Fruit fly (Drosophila melanogaster) whole organism, embryonic: ENCODE data around the gene CG5608.

ENCODE experiments used
- CG10209 ChIP-seq: fragments of 200-800 bp; sonication (Bioruptor generic); optimal IDR thresholded peaks from 3 replicates; lab custom pipeline; 2017; ENCODE audit warnings: missing biosample characterization, mild to moderate bottlenecking, missing genetic modification characterization, missing genetic modification reagents
- CG10979 ChIP-seq: fragments of 200-800 bp; sonication (Bioruptor generic); optimal IDR thresholded peaks from 2 replicates; lab custom pipeline; 2018; ENCODE audit warnings: missing biosample characterization, mild to moderate bottlenecking, missing genetic modification characterization, moderate library complexity
- CG12391 ChIP-seq: fragments of 200-800 bp; sonication (Bioruptor generic); optimal IDR thresholded peaks from 3 replicates; lab custom pipeline; 2018; ENCODE audit warnings: missing biosample characterization, mild to moderate bottlenecking, missing genetic modification characterization, moderate library complexity
- CG14860 ChIP-seq: fragments of 200-800 bp; sonication (Bioruptor generic); IDR thresholded peaks from 3 replicates; pipeline ENCODE4 v1.3.6; 2022; ENCODE audit warnings: missing biosample characterization, missing genetic modification characterization; ENCODE audit not compliant: partially characterized antibody
- CG16813 ChIP-seq: fragments of 200-800 bp; sonication (Bioruptor generic); IDR thresholded peaks from 3 replicates; pipeline ENCODE4 v1.3.6; 2022; ENCODE audit warnings: missing biosample characterization, missing genetic modification characterization; ENCODE audit not compliant: partially characterized antibody
- CG30020 ChIP-seq: fragments of 200-800 bp; optimal IDR thresholded peaks from 2 replicates; lab custom pipeline; 2019; ENCODE audit warnings: missing biosample characterization, mild to moderate bottlenecking, missing genetic modification characterization, moderate library complexity
- CG31388 ChIP-seq: fragments of 200-800 bp; sonication (Bioruptor generic); optimal IDR thresholded peaks from 2 replicates; lab custom pipeline; 2016; ENCODE audit warnings: missing biosample characterization, missing genetic modification characterization
- CG34376 ChIP-seq: fragments of 200-800 bp; sonication (Bioruptor generic); optimal IDR thresholded peaks from 2 replicates; lab custom pipeline; 2018; ENCODE audit warnings: missing biosample characterization, mild to moderate bottlenecking, missing genetic modification characterization
- CG42726 ChIP-seq: fragments of 200-800 bp; sonication (Bioruptor generic); IDR thresholded peaks from 2 replicates; pipeline ENCODE4 v1.3.6; 2022; ENCODE audit warnings: missing biosample characterization, missing genetic modification characterization; ENCODE audit not compliant: partially characterized antibody
- CG4617 ChIP-seq: fragments of 200-800 bp; sonication (Bioruptor generic); optimal IDR thresholded peaks from 3 replicates; lab custom pipeline; 2016; ENCODE audit warnings: missing biosample characterization, missing genetic modification characterization, borderline replicate concordance
- CG7963 ChIP-seq: fragments of 200-800 bp; sonication (Bioruptor generic); IDR thresholded peaks from 3 replicates; pipeline ENCODE4 v1.3.6; 2022; ENCODE audit warnings: missing biosample characterization, missing genetic modification characterization; ENCODE audit not compliant: partially characterized antibody
- CG8924 ChIP-seq: fragments of 200-800 bp; optimal IDR thresholded peaks from 3 replicates; lab custom pipeline; 2019; ENCODE audit warnings: missing biosample characterization, mild to moderate bottlenecking, missing genetic modification characterization, moderate library complexity
- Dll ChIP-seq: fragments of 200-800 bp; sonication (Bioruptor generic); IDR thresholded peaks from 4 replicates; pipeline ENCODE4 v1.3.6; 2022; ENCODE audit warnings: missing biosample characterization, missing genetic modification characterization; ENCODE audit not compliant: partially characterized antibody
- Doc3 ChIP-seq: fragments of 200-800 bp; sonication (Bioruptor generic); IDR thresholded peaks from 3 replicates; pipeline ENCODE4 v1.3.6; 2022; ENCODE audit warnings: missing biosample characterization, missing genetic modification characterization; ENCODE audit not compliant: partially characterized antibody
- Dp ChIP-seq: fragments of 200-800 bp; sonication (Bioruptor generic); optimal IDR thresholded peaks from 2 replicates; lab custom pipeline; 2018; ENCODE audit warnings: missing biosample characterization, mild to moderate bottlenecking, missing genetic modification characterization, moderate library complexity
- Gsc ChIP-seq: fragments of 200-800 bp; sonication (Bioruptor generic); IDR thresholded peaks from 2 replicates; pipeline ENCODE4 v1.3.6; 2022; ENCODE audit warnings: missing biosample characterization, missing genetic modification characterization
- HLH4C ChIP-seq: fragments of 200-800 bp; sonication (Bioruptor generic); IDR thresholded peaks from 3 replicates; pipeline ENCODE4 v1.3.6; 2022; ENCODE audit warnings: missing biosample characterization, missing genetic modification characterization; ENCODE audit not compliant: partially characterized antibody
- MBD-R2 ChIP-seq: fragments of 200-800 bp; sonication (Bioruptor generic); IDR thresholded peaks from 2 replicates; pipeline ENCODE4 v1.3.6; 2022; ENCODE audit warnings: missing biosample characterization, missing genetic modification characterization
- Med ChIP-seq: fragments of 200-800 bp; sonication (Bioruptor generic); peaks from one replicate; lab custom pipeline; 2016; ENCODE audit warnings: missing biosample characterization, missing genetic modification characterization, mild to moderate bottlenecking, inconsistent platforms, moderate library complexity
- Opbp ChIP-seq: fragments of 200-800 bp; sonication (Bioruptor generic); IDR thresholded peaks from 3 replicates; pipeline ENCODE4 v1.3.6; 2022; ENCODE audit warnings: missing biosample characterization, missing genetic modification characterization; ENCODE audit not compliant: partially characterized antibody
- Rfx ChIP-seq: fragments of 200-800 bp; sonication (Bioruptor generic); IDR thresholded peaks from 2 replicates; pipeline ENCODE4 v1.3.6; 2022; ENCODE audit warnings: missing biosample characterization, missing genetic modification characterization
- Scr ChIP-seq: fragments of 200-800 bp; sonication (Bioruptor generic); IDR thresholded peaks from 2 replicates; pipeline ENCODE4 v1.3.6; 2022; ENCODE audit warnings: missing biosample characterization, missing genetic modification characterization; ENCODE audit not compliant: partially characterized antibody
- Sry-δ ChIP-seq: fragments of 200-800 bp; sonication (Bioruptor generic); optimal IDR thresholded peaks from 2 replicates; lab custom pipeline; 2016; ENCODE audit warnings: missing biosample characterization, missing genetic modification characterization
- Vsx1 ChIP-seq: fragments of 200-800 bp; sonication (Bioruptor generic); optimal IDR thresholded peaks from 2 replicates; lab custom pipeline; 2017; ENCODE audit warnings: missing biosample characterization, mild to moderate bottlenecking, missing genetic modification characterization, missing genetic modification reagents
- YL-1 ChIP-seq: fragments of 200-800 bp; sonication (Bioruptor generic); optimal IDR thresholded peaks from 3 replicates; lab custom pipeline; 2017; ENCODE audit warnings: missing biosample characterization, mild to moderate bottlenecking, missing genetic modification characterization
- amos ChIP-seq: fragments of 200-800 bp; sonication (Bioruptor generic); IDR thresholded peaks from 2 replicates; pipeline ENCODE4 v1.3.6; 2022; ENCODE audit warnings: missing biosample characterization, missing genetic modification characterization; ENCODE audit not compliant: partially characterized antibody
- ara ChIP-seq: fragments of 200-800 bp; sonication (Bioruptor generic); IDR thresholded peaks from 2 replicates; pipeline ENCODE4 v1.3.6; 2022; ENCODE audit warnings: missing biosample characterization, missing genetic modification characterization
- bbx ChIP-seq: fragments of 200-800 bp; sonication (Bioruptor generic); IDR thresholded peaks from 2 replicates; pipeline ENCODE4 v1.3.6; 2022; ENCODE audit warnings: missing biosample characterization, missing genetic modification characterization; ENCODE audit not compliant: partially characterized antibody
- exex ChIP-seq: fragments of 200-800 bp; sonication (Bioruptor generic); optimal IDR thresholded peaks from 4 replicates; lab custom pipeline; 2018; ENCODE audit warnings: missing biosample characterization, mild to moderate bottlenecking, missing genetic modification characterization, moderate library complexity
- fd102C ChIP-seq: fragments of 200-800 bp; sonication (Bioruptor generic); optimal IDR thresholded peaks from 2 replicates; lab custom pipeline; 2018; ENCODE audit warnings: missing biosample characterization, mild to moderate bottlenecking, missing genetic modification characterization, moderate library complexity
- ftz-f1 ChIP-seq: fragments of 200-800 bp; sonication (Bioruptor generic); optimal IDR thresholded peaks from 2 replicates; lab custom pipeline; 2016; ENCODE audit warnings: missing biosample characterization, missing genetic modification characterization
- gfzf ChIP-seq: fragments of 200-800 bp; sonication (Bioruptor generic); optimal IDR thresholded peaks from 2 replicates; lab custom pipeline; 2016; ENCODE audit warnings: missing biosample characterization, mild to moderate bottlenecking, missing genetic modification characterization, moderate library complexity
- hb ChIP-seq: fragments of 200-800 bp; sonication (Bioruptor generic); IDR thresholded peaks from 3 replicates; pipeline ENCODE4 v1.3.6; 2022; ENCODE audit warnings: missing biosample characterization, missing genetic modification characterization; ENCODE audit not compliant: partially characterized antibody
- inv ChIP-seq: fragments of 200-800 bp; sonication (Bioruptor generic); IDR thresholded peaks from 2 replicates; pipeline ENCODE4 v1.3.6; 2022; ENCODE audit warnings: missing biosample characterization, missing genetic modification characterization; ENCODE audit not compliant: partially characterized antibody
- knrl ChIP-seq: fragments of 200-800 bp; sonication (Bioruptor generic); IDR thresholded peaks from 3 replicates; pipeline ENCODE4 v1.3.6; 2022; ENCODE audit warnings: missing biosample characterization, missing genetic modification characterization; ENCODE audit not compliant: partially characterized antibody
- nmo ChIP-seq: fragments of 200-800 bp; sonication (Bioruptor generic); optimal IDR thresholded peaks from 2 replicates; lab custom pipeline; 2018; ENCODE audit warnings: missing biosample characterization, mild to moderate bottlenecking, missing genetic modification characterization, moderate library complexity
- nom ChIP-seq: fragments of 200-800 bp; sonication (Bioruptor generic); optimal IDR thresholded peaks from 2 replicates; lab custom pipeline; 2017; ENCODE audit warnings: missing biosample characterization, missing genetic modification characterization, mild to moderate bottlenecking, moderate library complexity, missing genetic modification reagents
- pan ChIP-seq, 4 experiments: fragments of >200 bp in 3 of 4; fragments of 200-800 bp in 1 of 4; sonication (Bioruptor generic) in 1 of 4; optimal IDR thresholded peaks in 3 of 4; IDR thresholded peaks in 1 of 4; 2 replicates each; pipeline versions ENCODE4 v1.3.6 to Lab custom; 2017 to 2022; ENCODE audit warnings: missing biosample characterization in 2 of 4, missing genetic modification characterization in 2 of 4, mixed read lengths in 1 of 4
- pita ChIP-seq: fragments of 200-800 bp; sonication (Bioruptor generic); optimal IDR thresholded peaks from 2 replicates; lab custom pipeline; 2017; ENCODE audit warnings: missing biosample characterization, mild to moderate bottlenecking, missing genetic modification characterization
- prd ChIP-seq, 3 experiments: fragments of >200 bp in 2 of 3; fragments of 200-800 bp in 1 of 3; sonication (Bioruptor generic) in 1 of 3; optimal IDR thresholded peaks in 2 of 3; IDR thresholded peaks in 1 of 3; 2 replicates in 2 of 3; 3 replicates in 1 of 3; pipeline versions ENCODE4 v1.3.6 to Lab custom; 2017 to 2022; ENCODE audit warnings: missing biosample characterization in 1 of 3, missing genetic modification characterization in 1 of 3
- pzg ChIP-seq: fragments of 200-800 bp; sonication (Bioruptor generic); optimal IDR thresholded peaks from 3 replicates; lab custom pipeline; 2018; ENCODE audit warnings: missing biosample characterization, mild to moderate bottlenecking, missing genetic modification characterization, moderate library complexity
- row ChIP-seq: fragments of 200-800 bp; sonication (Bioruptor generic); IDR thresholded peaks from 3 replicates; pipeline ENCODE4 v1.3.6; 2022; ENCODE audit warnings: missing biosample characterization, missing genetic modification characterization
- sna ChIP-seq: fragments of 200-800 bp; sonication (Bioruptor generic); IDR thresholded peaks from 2 replicates; pipeline ENCODE4 v1.3.6; 2022; ENCODE audit warnings: missing biosample characterization, missing genetic modification characterization; ENCODE audit not compliant: partially characterized antibody
- wek ChIP-seq: fragments of 200-800 bp; sonication (Bioruptor generic); optimal IDR thresholded peaks from 3 replicates; lab custom pipeline; 2018; ENCODE audit warnings: missing biosample characterization, mild to moderate bottlenecking, missing genetic modification characterization, moderate library complexity

The CG5608 gene

dm6 chr3R:12413274-12413958, 51.7 kb downstream of the CG5608 start, which contains the start of the genes Dip-C and pps (continued):
- TF ChIP-seq Scr (GFP tag; lab: Robert Waterston, UW): peak; percentile 76
- peak; percentile 80 for TF ChIP-seq bbx
- peak; percentile 82 for TF ChIP-seq amos (GFP tag; lab: Robert Waterston, UW)
- TF ChIP-seq row (GFP tag; lab: Robert Waterston, UW): peak; percentile 73
- no peak for TF ChIP-seq Vsx1 (GFP tag; lab: Kevin White, UChicago)
- TF ChIP-seq fd102C (GFP tag; lab: Kevin White, UChicago): no peak
- no peak for TF ChIP-seq pita (GFP tag; lab: Kevin White, UChicago)
- peak; percentile 18 for TF ChIP-seq CG10979 (tag; lab: Kevin White, UChicago)
- peak; percentile 76 for TF ChIP-seq knrl (GFP tag; lab: Robert Waterston, UW)
- TF ChIP-seq Med: peak; percentile 44
- peak; percentile 80 for TF ChIP-seq gfzf (GFP tag; lab: Kevin White, UChicago)
- TF ChIP-seq CG8924 (tag; lab: Kevin White, UChicago): peak; percentile 37
- TF ChIP-seq CG4617 (GFP tag; lab: Kevin White, UChicago): peak; percentile 85
- peak; percentile 40 for TF ChIP-seq nmo (GFP tag; lab: Kevin White, UChicago)
- peak; percentile 60 for TF ChIP-seq Sry-δ (GFP tag; lab: Kevin White, UChicago)
- TF ChIP-seq ara (GFP tag; lab: Robert Waterston, UW): no peak
- TF ChIP-seq pzg (GFP tag; lab: Kevin White, UChicago): peak; percentile 69
- TF ChIP-seq pan (optimal IDR thresholded peaks at IDR 0.05; lab: Kevin White, UChicago): no peak
- peak in 1 of 2 experiments; percentile 9 for TF ChIP-seq pan (GFP tag; optimal IDR thresholded peaks at IDR 0.05 in 1 of 2, IDR thresholded peaks at IDR 0.05 in 1 of 2)
- TF ChIP-seq Rfx (GFP tag; lab: Robert Waterston, UW): 0 out of 2 replicates have a peak, but pooled peaks have one; percentile 12
- peak; percentile 43 for TF ChIP-seq nom
- peak; percentile 68; the same call in 2 of the 3 replicates for TF ChIP-seq HLH4C (GFP tag; lab: Robert Waterston, UW)
- peak; percentile 70 for TF ChIP-seq Opbp
- TF ChIP-seq CG30020 (tag; lab: Kevin White, UChicago): peak; percentile 27
- TF ChIP-seq CG34376 (GFP tag; lab: Kevin White, UChicago): peak; percentile 44
- TF ChIP-seq Dll: peak; percentile 75
- no peak for TF ChIP-seq prd (optimal IDR thresholded peaks at IDR 0.05; lab: Kevin White, UChicago)
- no peak for TF ChIP-seq prd (GFP tag; IDR thresholded peaks at IDR 0.05; lab: Robert Waterston, UW)
- TF ChIP-seq CG14860: peak; percentile 35; the same call in 1 of the 3 replicates
- TF ChIP-seq sna (GFP tag; lab: Robert Waterston, UW): peak; percentile 62; the same call in 1 of the 2 replicates
- TF ChIP-seq CG10209 (GFP tag; lab: Kevin White, UChicago): no peak
- peak; percentile 40; the same call in 1 of the 3 replicates for TF ChIP-seq hb (GFP tag; lab: Robert Waterston, UW)
- peak; percentile 13 for TF ChIP-seq wek
- peak; percentile 84 for TF ChIP-seq MBD-R2 (GFP tag; lab: Robert Waterston, UW)
- TF ChIP-seq CG42726: peak; percentile 52; the same call in 1 of the 2 replicates
- TF ChIP-seq Doc3 (GFP tag; lab: Robert Waterston, UW): peak; percentile 65; the same call in 2 of the 3 replicates
- peak; percentile 65 for TF ChIP-seq inv (GFP tag; lab: Robert Waterston, UW)
- TF ChIP-seq ftz-f1 (GFP tag; lab: Kevin White, UChicago): peak; percentile 78
- no peak for TF ChIP-seq Gsc
- peak; percentile 29 for TF ChIP-seq Dp (GFP tag; lab: Kevin White, UChicago)
- peak; percentile 59 for TF ChIP-seq exex
- TF ChIP-seq CG16813 (GFP tag; lab: Robert Waterston, UW): peak; percentile 70
- peak; percentile 52 for TF ChIP-seq CG12391 (tag; lab: Kevin White, UChicago)
- TF ChIP-seq CG7963 (GFP tag; lab: Robert Waterston, UW): peak; percentile 39; the same call in 1 of the 3 replicates
- peak; percentile 84 for TF ChIP-seq YL-1 (GFP tag; lab: Kevin White, UChicago)
- TF ChIP-seq CG31388: no peak
